Worm (Caenorhabditis elegans): ENCODE data around the gene col-121.

The col-121 gene

ce11 chrIV:9422408-9422807 lies 26.4 kb upstream of the col-121 start, which contains the start of gene F56D5.9:
TSS of gene F56D5.9 (minus strand) at chrIV:9422508.
- no peak for TF ChIP-seq let-607 (tag; optimal IDR thresholded peaks at IDR 0.05)
- no peak for TF ChIP-seq ztf-18 (tag; optimal IDR thresholded peaks at IDR 0.05)
- no peak for TF ChIP-seq madf-8 (GFP tag; conservative IDR thresholded peaks at IDR 0.05)
- no peak for TF ChIP-seq atf-7 (tag; optimal IDR thresholded peaks at IDR 0.05)
- no peak for TF ChIP-seq gei-17 (GFP tag; optimal IDR thresholded peaks at IDR 0.05)

ce11 chrIV:9410766-9411165 lies 14.7 kb upstream of the col-121 start:
- TF ChIP-seq F33H1.4 (GFP tag; IDR thresholded peaks at IDR 0.05) (peak; percentile 64), egrh-3 (GFP tag; IDR thresholded peaks at IDR 0.05) (peak; percentile 58; the same call in 1 of the 2 replicates)

ce11 chrIV:9408004-9408403 lies 12.0 kb upstream of the col-121 start, which contains the start of gene F56D5.5:
TSS of gene F56D5.5 (minus strand) at chrIV:9408104.
- TF ChIP-seq ccch-3 (GFP tag; optimal IDR thresholded peaks at IDR 0.05), result no peak
- no peak for TF ChIP-seq ztf-3 (GFP tag; optimal IDR thresholded peaks at IDR 0.05)
- no peak for TF ChIP-seq snpc-4 (GFP tag; optimal IDR thresholded peaks at IDR 0.05)
- TF ChIP-seq snpc-4 (tag; optimal IDR thresholded peaks at IDR 0.05), result no peak
- no peak for TF ChIP-seq sdz-38 (tag; optimal IDR thresholded peaks at IDR 0.05)
- no peak for TF ChIP-seq hlh-12 (tag; optimal IDR thresholded peaks at IDR 0.05)
- no peak for TF ChIP-seq die-1 (tag; optimal IDR thresholded peaks at IDR 0.05)
- no peak for TF ChIP-seq gei-17 (GFP tag; optimal IDR thresholded peaks at IDR 0.05)
- TF ChIP-seq zim-3 (tag; optimal IDR thresholded peaks at IDR 0.05), result no peak
- no peak for TF ChIP-seq ekl-4 (GFP tag; IDR thresholded peaks at IDR 0.05)
- TF ChIP-seq let-526 (GFP tag; IDR thresholded peaks at IDR 0.05), result no peak
- TF ChIP-seq ceh-79 (tag; optimal IDR thresholded peaks at IDR 0.05), result no peak
- no peak for TF ChIP-seq nfya-1 (tag; optimal IDR thresholded peaks at IDR 0.05; ENCODE audit: borderline replicate concordance, insufficient read depth)
- no peak for TF ChIP-seq madf-3 (GFP tag; IDR thresholded peaks at IDR 0.05)
- no peak for TF ChIP-seq egrh-3 (GFP tag; IDR thresholded peaks at IDR 0.05)
- TF ChIP-seq F49E8.2 (tag; optimal IDR thresholded peaks at IDR 0.05; ENCODE audit: insufficient read depth), result no peak
- TF ChIP-seq dpff-1 (tag; optimal IDR thresholded peaks at IDR 0.05), result no peak
- TF ChIP-seq Y53G8AR.9 (GFP tag; conservative IDR thresholded peaks at IDR 0.05), result no peak
- TF ChIP-seq T07F8.4 (tag; optimal IDR thresholded peaks at IDR 0.05), result no peak

ce11 chrIV:9403761-9404420 lies 7.9 kb upstream of the col-121 start:
- TF ChIP-seq sea-2 (GFP tag; IDR thresholded peaks at IDR 0.05), result no peak
- TF ChIP-seq dpl-1 (GFP tag; optimal IDR thresholded peaks at IDR 0.05), result peak; percentile 29
- TF ChIP-seq atf-7 (tag; optimal IDR thresholded peaks at IDR 0.05), result no peak
- peak; percentile 96 for TF ChIP-seq mcd-1 (GFP tag; IDR thresholded peaks at IDR 0.05)
- TF ChIP-seq C06A6.2 (GFP tag; conservative IDR thresholded peaks at IDR 0.05), result no peak
- no peak for TF ChIP-seq F22D6.2 (tag; optimal IDR thresholded peaks at IDR 0.05)
- TF ChIP-seq zfh-2 (GFP tag; conservative IDR thresholded peaks at IDR 0.05), result peak; percentile 58; the same call in 1 of the 2 replicates
- no peak for TF ChIP-seq fkh-3 (tag; optimal IDR thresholded peaks at IDR 0.05)
- TF ChIP-seq K11D2.4 (GFP tag; IDR thresholded peaks at IDR 0.05), result 0 out of 2 replicates have a peak, but pooled peaks have one; percentile 10
- TF ChIP-seq lin-35 (GFP tag; optimal IDR thresholded peaks at IDR 0.05), result peak in 1 of 3 experiments; percentile 64
- no peak for TF ChIP-seq ztf-28 (GFP tag; IDR thresholded peaks at IDR 0.05)
- TF ChIP-seq efl-1 (GFP tag; optimal IDR thresholded peaks at IDR 0.05), result peak; percentile 60
- no peak for TF ChIP-seq mes-4 (tag; optimal IDR thresholded peaks at IDR 0.05)
- peak; percentile 84 for TF ChIP-seq lin-54 (GFP tag; optimal IDR thresholded peaks at IDR 0.05)
- TF ChIP-seq aptf-2 (GFP tag; conservative IDR thresholded peaks at IDR 0.05), result no peak
- TF ChIP-seq Y56A3A.18 (GFP tag; IDR thresholded peaks at IDR 0.05), result 0 out of 2 replicates have a peak, but pooled peaks have one; percentile 19
